Fruit fly (Drosophila melanogaster): ENCODE measurements around the gene LManI.

Gene LManI

dm6 chr2L:10442048-10442790 is 14.8 kb downstream of the LManI start, which contains the start of gene loh:
loh (plus strand) TSS chr2L:10442534.
- TF ChIP-seq CG4496 (GFP tag; IDR thresholded peaks at IDR 0.05) (no peak), CG13204 (GFP tag; optimal IDR thresholded peaks at IDR 0.05) (no peak), Snoo (tag; optimal IDR thresholded peaks at IDR 0.05) (peak; percentile 41), CG8301 (tag; optimal IDR thresholded peaks at IDR 0.05) (no peak), CG17806 (tag; optimal IDR thresholded peaks at IDR 0.05) (no peak)

DNA sequence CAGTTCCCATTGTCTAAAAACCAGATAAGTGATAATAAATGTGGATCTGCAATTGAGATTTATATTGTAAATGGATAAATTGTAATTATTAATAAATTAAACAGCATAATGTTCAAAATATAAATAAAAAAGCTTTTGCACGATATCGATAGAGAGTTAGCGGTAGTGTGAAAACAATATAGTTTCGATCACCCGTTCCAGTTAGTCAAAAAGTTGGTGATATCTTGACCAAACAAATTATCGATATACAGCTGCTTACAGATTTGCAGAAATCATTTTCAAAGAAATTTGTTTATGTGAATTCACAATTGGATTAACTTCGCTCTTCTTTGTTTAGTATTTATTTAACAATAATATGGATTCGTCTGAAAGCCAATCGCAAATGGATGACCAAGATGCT is 17.9 kb downstream of the LManI start, which contains the start of gene Nse4:
Nse4 (plus strand) TSS at position 267 of the 400 bp plus-strand sequence.
- TF ChIP-seq CG12605 (GFP tag; IDR thresholded peaks at IDR 0.05) (no peak), CG32121 (GFP tag; IDR thresholded peaks at IDR 0.05) (no peak), Ets98B (GFP tag; IDR thresholded peaks at IDR 0.05) (no peak), D1 (tag; optimal IDR thresholded peaks at IDR 0.05) (no peak), gl (tag; optimal IDR thresholded peaks at IDR 0.05) (no peak), CG13204 (GFP tag; optimal IDR thresholded peaks at IDR 0.05) (no peak), rn (GFP tag; IDR thresholded peaks at IDR 0.05) (no peak), CG10348 (GFP tag; IDR thresholded peaks at IDR 0.05) (no peak), Pif1B (GFP tag; optimal IDR thresholded peaks at IDR 0.05) (no peak), Pif1A (GFP tag; optimal IDR thresholded peaks at IDR 0.05) (no peak), CG15710 (tag; optimal IDR thresholded peaks at IDR 0.05) (no peak), CG17806 (tag; optimal IDR thresholded peaks at IDR 0.05) (no peak), CG4496 (GFP tag; IDR thresholded peaks at IDR 0.05) (no peak), CG8301 (tag; optimal IDR thresholded peaks at IDR 0.05) (no peak), Snoo (tag; optimal IDR thresholded peaks at IDR 0.05) (no peak), CG14655 (GFP tag; optimal IDR thresholded peaks at IDR 0.05) (no peak)

- TF ChIP-seq CG4496 (GFP tag; IDR thresholded peaks at IDR 0.05) = no peak
- TF ChIP-seq CG14655 (GFP tag; optimal IDR thresholded peaks at IDR 0.05) = no peak
- no peak for TF ChIP-seq EcR (GFP tag; optimal IDR thresholded peaks at IDR 0.05)
- no peak for TF ChIP-seq fd96Ca (GFP tag; IDR thresholded peaks at IDR 0.05)
- TF ChIP-seq gl (tag; optimal IDR thresholded peaks at IDR 0.05) = no peak
- TF ChIP-seq Snoo (tag; optimal IDR thresholded peaks at IDR 0.05) = no peak
- TF ChIP-seq CG15710 (tag; optimal IDR thresholded peaks at IDR 0.05) = no peak
- TF ChIP-seq CG12605 (GFP tag; IDR thresholded peaks at IDR 0.05) = no peak
- no peak for TF ChIP-seq Pif1A (GFP tag; optimal IDR thresholded peaks at IDR 0.05)
- no peak for TF ChIP-seq CG32121 (GFP tag; IDR thresholded peaks at IDR 0.05)
- no peak for TF ChIP-seq CG17806 (tag; optimal IDR thresholded peaks at IDR 0.05)
- no peak for TF ChIP-seq CG10348 (GFP tag; IDR thresholded peaks at IDR 0.05)
- TF ChIP-seq CG8301 (tag; optimal IDR thresholded peaks at IDR 0.05) = no peak
- TF ChIP-seq CG34367 (tag; optimal IDR thresholded peaks at IDR 0.05) = no peak
- TF ChIP-seq D1 (tag; optimal IDR thresholded peaks at IDR 0.05) = no peak
- no peak for TF ChIP-seq CG8159 (tag; optimal IDR thresholded peaks at IDR 0.05)
- TF ChIP-seq CG9948 (tag; optimal IDR thresholded peaks at IDR 0.05) = no peak
- no peak for TF ChIP-seq CG13204 (GFP tag; optimal IDR thresholded peaks at IDR 0.05)
Observed at dm6 chr2L:10437317-10437716, 19.7 kb downstream of the LManI start, which contains the start of gene STUB1. STUB1 (plus strand) TSS chr2L:10437548.

DNA sequence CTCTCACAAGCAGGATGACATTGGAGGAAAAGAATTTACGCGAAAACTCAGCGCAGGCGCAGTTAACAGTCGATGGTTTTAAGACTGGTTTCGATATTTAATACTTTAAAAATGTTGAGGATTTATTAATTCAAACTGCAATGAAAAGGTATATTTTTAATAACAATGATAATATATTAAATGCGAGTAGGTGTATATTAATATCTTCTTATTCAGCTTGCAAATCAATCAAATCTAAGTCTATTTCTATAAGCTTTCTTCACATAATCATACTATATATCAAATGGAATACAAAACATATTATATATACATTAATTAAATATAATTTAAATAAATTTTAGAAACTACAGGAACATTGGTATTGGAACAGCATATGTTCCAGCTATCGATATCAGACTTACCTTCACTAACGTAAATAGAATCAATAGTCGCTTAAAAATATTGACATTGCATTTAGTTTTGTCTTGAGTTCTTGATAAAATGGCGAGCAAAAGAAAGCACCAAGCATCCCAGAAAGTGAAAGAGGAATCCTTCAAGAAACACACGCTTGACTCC is 21.4 kb downstream of the LManI start, which contains the start of the genes TBC1D16 and holn1:
TBC1D16 (minus strand) TSS at position 51 of the 555 bp plus-strand sequence.
holn1 (plus strand) TSS at position 390 of the 555 bp plus-strand sequence.
- TF ChIP-seq CG12605 (GFP tag; IDR thresholded peaks at IDR 0.05) (no peak), Ets98B (GFP tag; IDR thresholded peaks at IDR 0.05) (no peak), rn (GFP tag; IDR thresholded peaks at IDR 0.05) (no peak), CG4496 (GFP tag; IDR thresholded peaks at IDR 0.05) (no peak), Pif1A (GFP tag; optimal IDR thresholded peaks at IDR 0.05) (no peak), CG34367 (tag; optimal IDR thresholded peaks at IDR 0.05) (no peak), CG9948 (tag; optimal IDR thresholded peaks at IDR 0.05) (no peak)

DNA sequence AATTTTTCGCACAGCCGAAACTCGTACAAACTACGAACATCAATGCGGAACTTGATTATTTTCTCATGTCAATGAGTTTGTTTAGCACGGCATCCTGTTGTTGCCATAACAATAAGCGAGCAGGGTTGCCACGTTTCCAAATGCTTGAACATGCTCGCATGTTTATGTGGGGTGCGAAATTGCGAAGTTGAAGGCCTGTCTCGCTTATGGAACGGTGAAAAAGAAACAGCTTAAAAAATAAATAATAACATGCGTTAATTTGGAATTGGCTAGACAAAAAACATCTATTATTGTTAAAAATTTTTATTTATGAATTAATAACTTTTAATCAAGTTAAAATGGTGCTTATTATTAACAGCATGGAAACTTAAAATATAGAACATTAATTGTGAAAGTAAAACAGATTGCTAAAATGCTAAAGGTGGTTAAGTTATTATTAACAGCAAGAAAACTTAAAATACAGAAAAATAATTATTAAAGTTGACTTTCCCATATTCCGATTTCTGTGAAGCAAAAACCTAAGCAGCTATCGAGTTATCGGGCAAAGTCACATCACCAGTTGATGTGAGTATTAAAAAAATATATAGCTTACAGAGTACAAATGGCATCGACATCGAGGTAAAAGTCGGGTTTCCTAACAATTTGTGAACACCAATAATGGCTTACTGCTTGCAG is 26.1 kb downstream of the LManI start, which contains the start of the genes Bug22 and TfIIB:
Bug22 (minus strand) TSS at position 117 of the 675 bp plus-strand sequence.
TfIIB (plus strand) TSS at position 537 of the 675 bp plus-strand sequence.
- no peak for TF ChIP-seq Pif1A (GFP tag; optimal IDR thresholded peaks at IDR 0.05)
- TF ChIP-seq fd96Ca (GFP tag; IDR thresholded peaks at IDR 0.05) = no peak
- peak; percentile 61; the same call in 2 of the 3 replicates for TF ChIP-seq CG4496 (GFP tag; IDR thresholded peaks at IDR 0.05)
- TF ChIP-seq CG10348 (GFP tag; IDR thresholded peaks at IDR 0.05) = no peak
- TF ChIP-seq CG32121 (GFP tag; IDR thresholded peaks at IDR 0.05) = peak; percentile 65
- no peak for TF ChIP-seq EcR (GFP tag; optimal IDR thresholded peaks at IDR 0.05)
- TF ChIP-seq Snoo (tag; optimal IDR thresholded peaks at IDR 0.05) = peak; percentile 51
- no peak for TF ChIP-seq CG14655 (GFP tag; optimal IDR thresholded peaks at IDR 0.05)
- peak; percentile 46 for TF ChIP-seq CG9948 (tag; optimal IDR thresholded peaks at IDR 0.05)
- no peak for TF ChIP-seq CG8159 (tag; optimal IDR thresholded peaks at IDR 0.05)
- TF ChIP-seq CG8301 (tag; optimal IDR thresholded peaks at IDR 0.05) = no peak
- TF ChIP-seq D1 (tag; optimal IDR thresholded peaks at IDR 0.05) = no peak
- TF ChIP-seq CG15710 (tag; optimal IDR thresholded peaks at IDR 0.05) = peak; percentile 51
- TF ChIP-seq CG34367 (tag; optimal IDR thresholded peaks at IDR 0.05) = no peak
- TF ChIP-seq gl (tag; optimal IDR thresholded peaks at IDR 0.05) = no peak
- TF ChIP-seq CG13204 (GFP tag; optimal IDR thresholded peaks at IDR 0.05) = no peak
- no peak for TF ChIP-seq Pif1B (GFP tag; optimal IDR thresholded peaks at IDR 0.05)
- 0 out of 2 replicates have a peak, but pooled peaks have one; percentile 29 for TF ChIP-seq rn (GFP tag; IDR thresholded peaks at IDR 0.05)
- TF ChIP-seq Ets98B (GFP tag; IDR thresholded peaks at IDR 0.05) = no peak; the same call in 1 of the 2 replicates
- peak; percentile 46 for TF ChIP-seq CG17806 (tag; optimal IDR thresholded peaks at IDR 0.05)
- no peak for TF ChIP-seq CG12605 (GFP tag; IDR thresholded peaks at IDR 0.05)

Measured in whole organism, pupa.